Worm (Caenorhabditis elegans) whole organism, mixed stage, embryonic: ENCODE data around the gene hacl-1.
A peak's percentile ranks its signal among the peaks of the same experiment; 100 is the strongest.

Source experiments
- M03D4.4 ChIP-seq: sonication (generic microtip); optimal IDR thresholded peaks from 2 replicates; lab custom pipeline; 2017; ENCODE audit warnings: mild to moderate bottlenecking, missing genetic modification characterization, missing compliant biosample characterization
- bed-3 ChIP-seq: fragments of 200-800 bp; sonication (Bioruptor generic); optimal IDR thresholded peaks from 3 replicates; lab custom pipeline; 2018; ENCODE audit warnings: mild to moderate bottlenecking, missing genetic modification characterization, moderate library complexity, missing compliant biosample characterization
- ceh-39 ChIP-seq: fragments of 150-350 bp; optimal IDR thresholded peaks from 2 replicates; lab custom pipeline; 2014; ENCODE audit warnings: missing biosample characterization, missing genetic modification characterization
- ceh-43 ChIP-seq: fragments of 200-800 bp; sonication (Bioruptor generic); optimal IDR thresholded peaks from 2 replicates; lab custom pipeline; 2018; ENCODE audit warnings: mild to moderate bottlenecking, missing genetic modification characterization, moderate library complexity, missing compliant biosample characterization
- ceh-83 ChIP-seq: fragments of 200-800 bp; sonication (Bioruptor generic); optimal IDR thresholded peaks from 2 replicates; lab custom pipeline; 2018; ENCODE audit warnings: mild to moderate bottlenecking, missing genetic modification characterization, missing compliant biosample characterization
- ces-1 ChIP-seq: fragments of 150-350 bp; optimal IDR thresholded peaks from 2 replicates; lab custom pipeline; 2014; ENCODE audit warnings: missing biosample characterization, missing genetic modification reagents, missing genetic modification characterization
- cnd-1 ChIP-seq: fragments of 200-800 bp; sonication (Bioruptor generic); optimal IDR thresholded peaks from 2 replicates; lab custom pipeline; 2018; ENCODE audit warnings: mild to moderate bottlenecking, missing genetic modification characterization, missing compliant biosample characterization
- drap-1 ChIP-seq: fragments of 200-800 bp; sonication (Bioruptor generic); optimal IDR thresholded peaks from 3 replicates; lab custom pipeline; 2018; ENCODE audit warnings: mild to moderate bottlenecking, missing genetic modification characterization, missing compliant biosample characterization
- elt-3 ChIP-seq: fragments of 150-350 bp; optimal IDR thresholded peaks from 2 replicates; lab custom pipeline; 2014; ENCODE audit warnings: missing biosample characterization, missing genetic modification characterization
- flh-1 ChIP-seq: fragments of 200-800 bp; sonication (Bioruptor generic); optimal IDR thresholded peaks from 2 replicates; lab custom pipeline; 2018; ENCODE audit warnings: mild to moderate bottlenecking, missing genetic modification characterization, moderate library complexity, missing compliant biosample characterization
- hlh-1 ChIP-seq: fragments of 150-350 bp; optimal IDR thresholded peaks from 2 replicates; lab custom pipeline; 2014; ENCODE audit warnings: missing biosample characterization, missing genetic modification reagents, missing genetic modification characterization
- lin-13 ChIP-seq: fragments of 150-350 bp; optimal IDR thresholded peaks from 2 replicates; lab custom pipeline; 2014; ENCODE audit warnings: missing biosample characterization, missing genetic modification characterization
- lin-32 ChIP-seq: fragments of 200-800 bp; sonication (Bioruptor generic); optimal IDR thresholded peaks from 2 replicates; lab custom pipeline; 2018; ENCODE audit warnings: mild to moderate bottlenecking, missing genetic modification characterization, missing compliant biosample characterization
- lsy-2 ChIP-seq: fragments of 150-350 bp; optimal IDR thresholded peaks from 2 replicates; lab custom pipeline; 2014; ENCODE audit warnings: missing biosample characterization, missing genetic modification characterization
- mab-5 ChIP-seq: fragments of 150-350 bp; optimal IDR thresholded peaks from 2 replicates; lab custom pipeline; 2014; ENCODE audit warnings: missing biosample characterization, missing genetic modification characterization
- mep-1 ChIP-seq: fragments of 150-350 bp; optimal IDR thresholded peaks from 2 replicates; lab custom pipeline; 2017; ENCODE audit warnings: missing biosample characterization, missing genetic modification reagents, missing genetic modification characterization, inconsistent platforms
- mls-2 ChIP-seq: sonication (generic microtip); optimal IDR thresholded peaks from 2 replicates; lab custom pipeline; 2016; ENCODE audit warnings: mild to moderate bottlenecking, missing genetic modification characterization, moderate library complexity, missing compliant biosample characterization
- nhr-12 ChIP-seq: fragments of 150-350 bp; optimal IDR thresholded peaks from 2 replicates; lab custom pipeline; 2014; ENCODE audit warnings: missing biosample characterization, missing genetic modification characterization
- nhr-28 ChIP-seq: fragments of 150-350 bp; optimal IDR thresholded peaks from 2 replicates; lab custom pipeline; 2014; ENCODE audit warnings: missing biosample characterization, missing genetic modification characterization
- nhr-76 ChIP-seq: sonication (generic microtip); optimal IDR thresholded peaks from 2 replicates; lab custom pipeline; 2017; ENCODE audit warnings: missing biosample characterization, missing genetic modification characterization
- pha-4 ChIP-seq: fragments of 150-350 bp; optimal IDR thresholded peaks from 2 replicates; lab custom pipeline; 2018; ENCODE audit warnings: missing biosample characterization, missing genetic modification reagents, missing genetic modification characterization
- sem-2 ChIP-seq: fragments of 200-800 bp; sonication (Bioruptor generic); optimal IDR thresholded peaks from 2 replicates; lab custom pipeline; 2018; ENCODE audit warnings: mild to moderate bottlenecking, missing genetic modification characterization, missing compliant biosample characterization
- sptf-1 ChIP-seq: sonication (generic microtip); optimal IDR thresholded peaks from 2 replicates; lab custom pipeline; 2017; ENCODE audit warnings: mild to moderate bottlenecking, missing genetic modification characterization, moderate library complexity, missing compliant biosample characterization
- tbx-8 ChIP-seq: fragments of 200-800 bp; sonication (Bioruptor generic); optimal IDR thresholded peaks from 2 replicates; lab custom pipeline; 2018; ENCODE audit warnings: mild to moderate bottlenecking, missing genetic modification characterization, moderate library complexity, missing compliant biosample characterization
- unc-120 ChIP-seq: sonication (generic microtip); optimal IDR thresholded peaks from 2 replicates; lab custom pipeline; 2017; ENCODE audit warnings: missing genetic modification characterization, missing compliant biosample characterization; ENCODE audit not compliant: poor library complexity, severe bottlenecking
- unc-39 ChIP-seq: fragments of 150-350 bp; optimal IDR thresholded peaks from 2 replicates; lab custom pipeline; 2014; ENCODE audit warnings: missing biosample characterization, missing genetic modification characterization
- unc-62 ChIP-seq: fragments of 150-350 bp; optimal IDR thresholded peaks from 2 replicates; lab custom pipeline; 2014; ENCODE audit warnings: missing biosample characterization, missing genetic modification reagents, missing genetic modification characterization
- zip-8 ChIP-seq: fragments of 150-350 bp; optimal IDR thresholded peaks from 2 replicates; lab custom pipeline; 2014; ENCODE audit warnings: missing biosample characterization, missing genetic modification characterization

hacl-1 gene

DNA sequence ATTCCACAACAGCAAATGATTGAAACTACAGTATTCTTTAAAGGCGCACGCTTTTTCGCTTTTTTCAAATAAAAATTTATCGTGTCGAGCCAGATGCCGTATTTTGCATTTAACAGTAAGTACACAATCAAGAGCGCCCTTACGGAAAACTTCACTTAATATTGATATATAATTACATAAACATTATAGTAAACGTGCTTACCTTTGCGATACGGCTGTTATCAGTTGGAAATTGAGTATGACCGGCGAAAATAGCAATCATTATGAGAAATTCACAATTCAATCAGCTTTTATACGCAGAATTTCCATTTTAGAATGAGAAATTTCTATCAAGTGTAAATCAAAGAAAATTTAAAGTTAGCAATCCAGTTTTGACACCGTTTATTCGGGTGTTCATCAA is 7.4 kb upstream of the hacl-1 start, which contains the start of gene B0334.20:
B0334.20 (minus strand) TSS at position 262 of the 400 bp plus-strand sequence.
- TF ChIP-seq zip-8 (tag; lab: Kevin White, UChicago) (no peak), drap-1 (GFP tag; lab: Kevin White, UChicago) (no peak), ceh-83 (GFP tag; lab: Kevin White, UChicago) (no peak), sem-2 (GFP tag; lab: Kevin White, UChicago) (no peak), nhr-28 (no peak)
- TF ChIP-seq, all 35 proteins: peak for 0

ce11 chrII:11497365-11497764 is 4.6 kb upstream of the hacl-1 start, which contains the start of gene B0334.5:
B0334.5 (plus strand) TSS chrII:11497665.
- TF ChIP-seq lsy-2 (tag; lab: Kevin White, UChicago) (no peak), ceh-39 (tag; lab: Kevin White, UChicago) (no peak), unc-62 (GFP tag; lab: Kevin White, UChicago) (no peak), mab-5 (tag; lab: Kevin White, UChicago) (no peak), flh-1 (GFP tag; lab: Kevin White, UChicago) (no peak), nhr-12 (no peak), elt-3 (tag; lab: Kevin White, UChicago) (no peak), sem-2 (GFP tag; lab: Kevin White, UChicago) (no peak), nhr-28 (no peak), lin-13 (tag; lab: Kevin White, UChicago) (no peak), bed-3 (GFP tag; lab: Kevin White, UChicago) (no peak), hlh-1 (tag; lab: Kevin White, UChicago) (no peak), ces-1 (GFP tag; lab: Kevin White, UChicago) (no peak), lin-32 (GFP tag; lab: Kevin White, UChicago) (no peak)

DNA sequence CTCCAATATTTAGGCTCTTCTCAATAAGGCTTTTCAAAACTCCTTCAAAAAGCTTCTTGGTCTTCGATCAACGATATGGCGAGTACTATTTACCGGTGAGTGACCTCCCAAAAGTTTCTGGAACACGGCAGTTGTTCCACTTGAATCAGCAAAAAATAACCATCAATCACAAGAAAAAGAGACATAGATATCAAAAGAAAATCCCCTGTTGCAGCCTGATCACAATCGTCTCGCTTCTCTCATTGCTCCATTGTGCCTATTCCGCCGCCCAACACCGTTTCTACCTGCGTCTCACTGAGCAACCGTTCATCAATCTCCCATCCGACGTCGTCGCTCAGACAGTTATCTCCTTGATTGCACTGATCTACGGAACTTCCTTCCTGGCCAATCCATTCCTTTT is 4.0 kb upstream of the hacl-1 start, which contains the start of gene emc-5:
emc-5 (plus strand) TSS at position 14 of the 400 bp plus-strand sequence.
- TF ChIP-seq sem-2 (GFP tag; lab: Kevin White, UChicago) (no peak), zip-8 (tag; lab: Kevin White, UChicago) (no peak), sptf-1 (no peak), unc-120 (tag; lab: Kevin White, UChicago) (peak; percentile 57), nhr-76 (tag; lab: Kevin White, UChicago) (no peak), lin-32 (GFP tag; lab: Kevin White, UChicago) (no peak), mab-5 (tag; lab: Kevin White, UChicago) (no peak), elt-3 (tag; lab: Kevin White, UChicago) (no peak), unc-62 (GFP tag; lab: Kevin White, UChicago) (peak; percentile 49), tbx-8 (no peak), lsy-2 (tag; lab: Kevin White, UChicago) (no peak), M03D4.4 (tag; lab: Kevin White, UChicago) (no peak), nhr-12 (no peak), mep-1 (no peak), ceh-39 (tag; lab: Kevin White, UChicago) (no peak), pha-4 (no peak), unc-39 (tag; lab: Kevin White, UChicago) (no peak), bed-3 (GFP tag; lab: Kevin White, UChicago) (no peak), drap-1 (GFP tag; lab: Kevin White, UChicago) (no peak), hlh-1 (tag; lab: Kevin White, UChicago) (peak; percentile 66)

- TF ChIP-seq flh-1 (GFP tag; lab: Kevin White, UChicago) = no peak
- no peak for TF ChIP-seq ceh-83 (GFP tag; lab: Kevin White, UChicago)
- TF ChIP-seq mls-2 = no peak
- no peak for TF ChIP-seq drap-1 (GFP tag; lab: Kevin White, UChicago)
- TF ChIP-seq elt-3 (tag; lab: Kevin White, UChicago) = no peak
- no peak for TF ChIP-seq unc-62 (GFP tag; lab: Kevin White, UChicago)
- no peak for TF ChIP-seq pha-4
- no peak for TF ChIP-seq cnd-1 (tag; lab: Kevin White, UChicago)
- no peak for TF ChIP-seq tbx-8
- no peak for TF ChIP-seq lin-13 (tag; lab: Kevin White, UChicago)
- TF ChIP-seq ceh-43 (GFP tag; lab: Kevin White, UChicago) = no peak
- TF ChIP-seq ceh-39 (tag; lab: Kevin White, UChicago) = no peak
- no peak for TF ChIP-seq unc-39 (tag; lab: Kevin White, UChicago)
- TF ChIP-seq lin-32 (GFP tag; lab: Kevin White, UChicago) = no peak
- TF ChIP-seq M03D4.4 (tag; lab: Kevin White, UChicago) = no peak
Measured at ce11 chrII:11495806-11496205, 3.0 kb upstream of the hacl-1 start.

- TF ChIP-seq ces-1 (GFP tag; lab: Kevin White, UChicago) (peak; percentile 94), drap-1 (GFP tag; lab: Kevin White, UChicago) (no peak), ceh-39 (tag; lab: Kevin White, UChicago) (no peak), lsy-2 (tag; lab: Kevin White, UChicago) (peak; percentile 91)
Measured at ce11 chrII:11495307-11495706, 2.5 kb upstream of the hacl-1 start, which contains the start of the genes ooc-3 and B0334.4. ooc-3 (minus strand) TSS chrII:11495321. B0334.4 (plus strand) TSS chrII:11495692.
